Worm (Caenorhabditis elegans) whole organism, L1 larva: ENCODE data around the gene fln-1.
A peak's percentile ranks its signal among the peaks of the same experiment; 100 is the strongest.

Experiments
- C34B4.2 ChIP-seq: sonication (generic microtip); optimal IDR thresholded peaks from 2 replicates; lab custom pipeline; 2017; ENCODE audit warnings: mild to moderate bottlenecking, missing genetic modification characterization, missing compliant biosample characterization
- F16B12.6 ChIP-seq: fragments of 150-350 bp; optimal IDR thresholded peaks from 2 replicates; lab custom pipeline; 2014; ENCODE audit warnings: missing biosample characterization, missing genetic modification characterization
- aha-1 ChIP-seq: fragments of 150-350 bp; optimal IDR thresholded peaks from 2 replicates; lab custom pipeline; 2014; ENCODE audit warnings: missing biosample characterization, missing genetic modification characterization
- aly-2 ChIP-seq: fragments of 150-350 bp; optimal IDR thresholded peaks from 2 replicates; lab custom pipeline; 2014; ENCODE audit warnings: missing biosample characterization, missing genetic modification characterization
- blmp-1 ChIP-seq: fragments of 150-350 bp; optimal IDR thresholded peaks from 2 replicates; lab custom pipeline; 2014; ENCODE audit warnings: missing biosample characterization, missing genetic modification characterization
- ceh-8 ChIP-seq: fragments of 200-800 bp; sonication (Bioruptor generic); optimal IDR thresholded peaks from 2 replicates; lab custom pipeline; 2018; ENCODE audit warnings: mild to moderate bottlenecking, missing genetic modification characterization, moderate library complexity, missing compliant biosample characterization
- ceh-82 ChIP-seq, 3 experiments: fragments of 150-350 bp in 1 of 3; sonication (generic microtip) in 2 of 3; optimal IDR thresholded peaks; 2 replicates each; lab custom pipeline; 2014 to 2017; ENCODE audit warnings: missing biosample characterization in 3 of 3, missing genetic modification characterization in 3 of 3
- ceh-88 ChIP-seq: fragments of 200-800 bp; sonication (Bioruptor generic); IDR thresholded peaks from 2 replicates; pipeline ENCODE4 v1.3.6; 2022; ENCODE audit warnings: missing genetic modification characterization, missing compliant biosample characterization
- ces-1 ChIP-seq: fragments of 150-350 bp; optimal IDR thresholded peaks from 2 replicates; lab custom pipeline; 2014; ENCODE audit warnings: missing biosample characterization, missing genetic modification reagents, missing genetic modification characterization
- dpl-1 ChIP-seq, 3 experiments: fragments of 150-350 bp in 2 of 3; sonication (generic microtip) in 1 of 3; optimal IDR thresholded peaks; 2 replicates each; lab custom pipeline; 2014 to 2017; ENCODE audit warnings: missing biosample characterization in 3 of 3, missing genetic modification characterization in 3 of 3, missing genetic modification reagents in 3 of 3
- dsc-1 ChIP-seq: sonication (generic microtip); optimal IDR thresholded peaks from 2 replicates; lab custom pipeline; 2016; ENCODE audit warnings: mild to moderate bottlenecking, missing genetic modification characterization, missing compliant biosample characterization
- efl-1 ChIP-seq, 4 experiments: fragments of 150-350 bp; optimal IDR thresholded peaks in 3 of 4; peaks in 1 of 4; 1 replicate in 1 of 4; 2 replicates in 3 of 4; lab custom pipeline; 2014; ENCODE audit warnings: missing biosample characterization in 2 of 4, missing genetic modification characterization in 2 of 4, missing genetic modification reagents in 2 of 4
- egl-27 ChIP-seq, 2 experiments: fragments of 150-350 bp in 1 of 2; sonication (generic microtip); optimal IDR thresholded peaks; 3 replicates each; lab custom pipeline; 2017 to 2018; ENCODE audit warnings: missing biosample characterization in 2 of 2, missing genetic modification characterization in 2 of 2, missing genetic modification reagents in 2 of 2
- elt-2 ChIP-seq: sonication (generic microtip); optimal IDR thresholded peaks from 2 replicates; lab custom pipeline; 2016; ENCODE audit warnings: missing genetic modification characterization, mild to moderate bottlenecking, inconsistent platforms, missing compliant biosample characterization, missing genetic modification reagents
- ets-5 ChIP-seq: fragments of 200-800 bp; sonication (Bioruptor generic); IDR thresholded peaks from 2 replicates; pipeline ENCODE4 v1.3.6; 2022; ENCODE audit warnings: missing genetic modification characterization, missing compliant biosample characterization
- fkh-10 ChIP-seq: sonication (generic microtip); optimal IDR thresholded peaks from 2 replicates; lab custom pipeline; 2017; ENCODE audit warnings: missing biosample characterization, missing genetic modification reagents, missing genetic modification characterization
- fkh-8 ChIP-seq: sonication (generic microtip); optimal IDR thresholded peaks from 2 replicates; lab custom pipeline; 2016; ENCODE audit warnings: mild to moderate bottlenecking, missing genetic modification characterization, missing compliant biosample characterization
- grh-1 ChIP-seq: fragments of 200-800 bp; sonication (Bioruptor generic); IDR thresholded peaks from 2 replicates; pipeline ENCODE4 v1.3.6; 2022; ENCODE audit warnings: missing genetic modification reagents, missing genetic modification characterization, missing compliant biosample characterization
- hpl-2 ChIP-seq: fragments of 150-350 bp; optimal IDR thresholded peaks from 2 replicates; lab custom pipeline; 2014; ENCODE audit warnings: missing biosample characterization, missing genetic modification reagents, missing genetic modification characterization
- irx-1 ChIP-seq: sonication (generic microtip); optimal IDR thresholded peaks from 2 replicates; lab custom pipeline; 2016; ENCODE audit warnings: missing genetic modification characterization, missing compliant biosample characterization
- isw-1 ChIP-seq: fragments of 200-800 bp; sonication (Bioruptor generic); IDR thresholded peaks from 2 replicates; pipeline ENCODE4 v1.3.6; 2022; ENCODE audit warnings: missing genetic modification characterization, missing compliant biosample characterization
- jun-1 ChIP-seq: fragments of 150-350 bp; optimal IDR thresholded peaks from 2 replicates; lab custom pipeline; 2014; ENCODE audit warnings: missing biosample characterization, missing genetic modification reagents, missing genetic modification characterization
- lin-15B ChIP-seq: fragments of 150-350 bp; sonication (generic microtip); optimal IDR thresholded peaks from 3 replicates; lab custom pipeline; 2014; ENCODE audit warnings: missing biosample characterization, missing genetic modification characterization
- lin-35 ChIP-seq, 2 experiments: fragments of 150-350 bp; optimal IDR thresholded peaks; 2 replicates each; lab custom pipeline; 2014; ENCODE audit warnings: missing biosample characterization in 2 of 2, missing genetic modification characterization in 2 of 2, missing genetic modification reagents in 2 of 2
- lin-39 ChIP-seq: fragments of 150-350 bp; optimal IDR thresholded peaks from 2 replicates; lab custom pipeline; 2014; ENCODE audit warnings: missing biosample characterization, missing genetic modification reagents, missing genetic modification characterization
- lir-3 ChIP-seq: sonication (generic microtip); optimal IDR thresholded peaks from 2 replicates; lab custom pipeline; 2016; ENCODE audit warnings: mild to moderate bottlenecking, missing genetic modification characterization, moderate library complexity, missing compliant biosample characterization; ENCODE audit not compliant: poor library complexity
- lsy-2 ChIP-seq, 2 experiments: fragments of 150-350 bp; optimal IDR thresholded peaks; 2 replicates each; lab custom pipeline; 2014; ENCODE audit warnings: missing biosample characterization in 2 of 2, missing genetic modification characterization in 2 of 2
- nhr-12 ChIP-seq: sonication (generic microtip); optimal IDR thresholded peaks from 2 replicates; lab custom pipeline; 2017; ENCODE audit warnings: missing biosample characterization, missing genetic modification characterization
- nhr-19 ChIP-seq: fragments of 200-800 bp; sonication (Bioruptor generic); conservative IDR thresholded peaks from 2 replicates; pipeline ENCODE4 v1.3.6; 2022; ENCODE audit warnings: missing genetic modification characterization, missing compliant biosample characterization
- nhr-20 ChIP-seq: sonication (generic microtip); optimal IDR thresholded peaks from 2 replicates; lab custom pipeline; 2016; ENCODE audit warnings: mild to moderate bottlenecking, missing genetic modification characterization, missing compliant biosample characterization
- nhr-28 ChIP-seq: fragments of 150-350 bp; optimal IDR thresholded peaks from 2 replicates; lab custom pipeline; 2014; ENCODE audit warnings: missing biosample characterization, missing genetic modification characterization
- nhr-47 ChIP-seq: sonication (generic microtip); optimal IDR thresholded peaks from 2 replicates; lab custom pipeline; 2016; ENCODE audit warnings: mild to moderate bottlenecking, missing genetic modification characterization, moderate library complexity, missing compliant biosample characterization
- nhr-71 ChIP-seq: sonication (generic microtip); optimal IDR thresholded peaks from 2 replicates; lab custom pipeline; 2016; ENCODE audit warnings: mild to moderate bottlenecking, missing genetic modification characterization, moderate library complexity, missing compliant biosample characterization
- nhr-84 ChIP-seq: sonication (generic microtip); optimal IDR thresholded peaks from 2 replicates; lab custom pipeline; 2017; ENCODE audit warnings: missing biosample characterization, missing genetic modification characterization
- nhr-90 ChIP-seq: sonication (generic microtip); optimal IDR thresholded peaks from 2 replicates; lab custom pipeline; 2016; ENCODE audit warnings: mild to moderate bottlenecking, missing genetic modification characterization, missing compliant biosample characterization; ENCODE audit not compliant: poor library complexity
- pag-3 ChIP-seq: sonication (generic microtip); optimal IDR thresholded peaks from 2 replicates; lab custom pipeline; 2017; ENCODE audit warnings: missing genetic modification characterization, mild to moderate bottlenecking, missing compliant biosample characterization, antibody characterized with exemption, borderline replicate concordance; ENCODE audit not compliant: insufficient read depth
- pqm-1 ChIP-seq: sonication (generic microtip); optimal IDR thresholded peaks from 3 replicates; lab custom pipeline; 2017; ENCODE audit warnings: missing biosample characterization, missing genetic modification characterization
- rnt-1 ChIP-seq: sonication (generic microtip); optimal IDR thresholded peaks from 2 replicates; lab custom pipeline; 2016; ENCODE audit warnings: mild to moderate bottlenecking, missing genetic modification characterization, moderate library complexity, missing compliant biosample characterization
- sox-4 ChIP-seq: sonication (generic microtip); optimal IDR thresholded peaks from 2 replicates; lab custom pipeline; 2016; ENCODE audit warnings: missing genetic modification characterization, missing compliant biosample characterization
- sup-37 ChIP-seq: fragments of 200-800 bp; sonication (Bioruptor generic); optimal IDR thresholded peaks from 2 replicates; lab custom pipeline; 2018; ENCODE audit warnings: mild to moderate bottlenecking, missing genetic modification characterization, missing compliant biosample characterization
- tbx-2 ChIP-seq: sonication (generic microtip); optimal IDR thresholded peaks from 2 replicates; lab custom pipeline; 2016; ENCODE audit warnings: missing genetic modification characterization, missing compliant biosample characterization
- unc-98 ChIP-seq: fragments of 200-800 bp; sonication (Bioruptor generic); IDR thresholded peaks from 2 replicates; pipeline ENCODE4 v1.3.6; 2022; ENCODE audit warnings: missing genetic modification characterization, missing compliant biosample characterization
- vab-15 ChIP-seq: sonication (generic microtip); optimal IDR thresholded peaks from 2 replicates; lab custom pipeline; 2017; ENCODE audit warnings: missing genotype, mild to moderate bottlenecking, missing genetic modification characterization, missing compliant biosample characterization
- xbp-1 ChIP-seq: sonication (generic microtip); optimal IDR thresholded peaks from 2 replicates; lab custom pipeline; 2016; ENCODE audit warnings: missing genetic modification characterization, missing compliant biosample characterization
- zip-4 ChIP-seq: fragments of 200-800 bp; sonication (Bioruptor generic); optimal IDR thresholded peaks from 2 replicates; lab custom pipeline; 2018; ENCODE audit warnings: mild to moderate bottlenecking, missing genetic modification characterization, moderate library complexity, missing compliant biosample characterization
- ztf-11 ChIP-seq, 2 experiments: sonication (generic microtip); optimal IDR thresholded peaks; 2 replicates each; lab custom pipeline; 2016 to 2017; ENCODE audit warnings: missing genetic modification characterization in 2 of 2, missing biosample characterization in 1 of 2, missing compliant biosample characterization in 1 of 2
- ztf-4 ChIP-seq: fragments of 150-350 bp; optimal IDR thresholded peaks from 2 replicates; lab custom pipeline; 2014; ENCODE audit warnings: missing biosample characterization, missing genetic modification characterization

Gene fln-1

ce11 chrIV:393409-393930 is 17.7 kb upstream of the fln-1 start, which contains the start of the genes T07A9.15 and nog-1 (continued):
- peak in 1 of 2 experiments; percentile 52 for TF ChIP-seq ztf-11 (tag; optimal IDR thresholded peaks at IDR 0.05; lab: Kevin White, UChicago)
- TF ChIP-seq ceh-82 (tag; optimal IDR thresholded peaks at IDR 0.05; lab: Kevin White, UChicago): peak; percentile 57 to 74 (median 71)
- TF ChIP-seq unc-98 (GFP tag; lab: Robert Waterston, UW): no peak
- TF ChIP-seq lin-15B (tag; lab: Kevin White, UChicago): no peak
- TF ChIP-seq ets-5 (GFP tag; lab: Robert Waterston, UW): no peak
- TF ChIP-seq vab-15 (tag; lab: Kevin White, UChicago): peak; percentile 49
- no peak for TF ChIP-seq aha-1 (tag; lab: Kevin White, UChicago)
- TF ChIP-seq ztf-4 (tag; lab: Kevin White, UChicago): peak; percentile 32
- peak; percentile 18 for TF ChIP-seq lir-3 (tag; lab: Kevin White, UChicago)
- TF ChIP-seq tbx-2 (tag; lab: Kevin White, UChicago): peak; percentile 71
- no peak for TF ChIP-seq pqm-1 (tag; lab: Kevin White, UChicago)
- TF ChIP-seq pag-3 (tag; lab: Kevin White, UChicago): no peak
- TF ChIP-seq lsy-2 (tag; optimal IDR thresholded peaks at IDR 0.05; lab: Kevin White, UChicago): peak; percentile 98 to 99
- TF ChIP-seq nhr-12 (tag; lab: Kevin White, UChicago): no peak
- TF ChIP-seq fkh-10: peak; percentile 32
- peak; percentile 41 for TF ChIP-seq blmp-1 (tag; lab: Kevin White, UChicago)
- no peak for TF ChIP-seq ceh-8
- TF ChIP-seq fkh-8 (tag; lab: Kevin White, UChicago): peak; percentile 69
- peak; percentile 98 for TF ChIP-seq F16B12.6 (tag; lab: Kevin White, UChicago)
- TF ChIP-seq irx-1 (tag; lab: Kevin White, UChicago): peak; percentile 6
- no peak for TF ChIP-seq ceh-88
- peak; percentile 6 for TF ChIP-seq sox-4 (tag; lab: Kevin White, UChicago)

ce11 chrIV:390279-390678 is 14.5 kb upstream of the fln-1 start, which contains the start of the genes ears-2 and uncp-18:
Gene ears-2, minus strand, starts transcription at chrIV:390468.
Gene uncp-18, plus strand, starts transcription at chrIV:390560.
- TF ChIP-seq jun-1 (peak; percentile 67), C34B4.2 (tag; lab: Kevin White, UChicago) (no peak), nhr-90 (tag; lab: Kevin White, UChicago) (peak; percentile 95), rnt-1 (tag; lab: Kevin White, UChicago) (peak; percentile 97), lin-35 (GFP tag; optimal IDR thresholded peaks at IDR 0.05; lab: Kevin White, UChicago) (peak; percentile 73 to 80), nhr-84 (tag; lab: Kevin White, UChicago) (no peak), hpl-2 (GFP tag; lab: Kevin White, UChicago) (peak; percentile 60), ces-1 (no peak), zip-4 (GFP tag; lab: Kevin White, UChicago) (peak; percentile 65), elt-2 (peak; percentile 74), ceh-8 (peak; percentile 77), fkh-10 (peak; percentile 78), sox-4 (tag; lab: Kevin White, UChicago) (peak; percentile 90), sup-37 (peak; percentile 70), ceh-82 (tag; optimal IDR thresholded peaks at IDR 0.05; lab: Kevin White, UChicago) (peak; percentile 89 to 95 (median 92)), efl-1 (optimal IDR thresholded peaks at IDR 0.05; lab: Kevin White, UChicago) (peak; percentile 80 to 81), efl-1 (GFP tag; optimal IDR thresholded peaks at IDR 0.05 in 1 of 2; lab: Kevin White, UChicago) (peak; percentile 69 to 98), nhr-19 (GFP tag; lab: Robert Waterston, UW) (peak; percentile 90), xbp-1 (tag; lab: Kevin White, UChicago) (peak; percentile 92), nhr-12 (tag; lab: Kevin White, UChicago) (no peak), egl-27 (tag; optimal IDR thresholded peaks at IDR 0.05; lab: Kevin White, UChicago) (peak in 1 of 2 experiments; percentile 63), nhr-28 (tag; lab: Kevin White, UChicago) (no peak), dsc-1 (tag; lab: Kevin White, UChicago) (peak; percentile 93), isw-1 (GFP tag; lab: Robert Waterston, UW) (peak; percentile 80), lin-15B (tag; lab: Kevin White, UChicago) (peak; percentile 63), blmp-1 (tag; lab: Kevin White, UChicago) (peak; percentile 77), nhr-71 (tag; lab: Kevin White, UChicago) (peak; percentile 95), grh-1 (GFP tag; lab: Robert Waterston, UW) (peak; percentile 79), aly-2 (tag; lab: Kevin White, UChicago) (no peak), dpl-1 (GFP tag; optimal IDR thresholded peaks at IDR 0.05; lab: Kevin White, UChicago) (peak; percentile 66 to 73 (median 71)), nhr-20 (tag; lab: Kevin White, UChicago) (peak; percentile 92), lir-3 (tag; lab: Kevin White, UChicago) (peak; percentile 86), nhr-47 (tag; lab: Kevin White, UChicago) (peak; percentile 93), lin-39 (tag; lab: Kevin White, UChicago) (peak; percentile 63), ztf-11 (tag; optimal IDR thresholded peaks at IDR 0.05; lab: Kevin White, UChicago) (peak in 1 of 2 experiments; percentile 96), vab-15 (tag; lab: Kevin White, UChicago) (peak; percentile 87)
